Worm (Caenorhabditis elegans): Measurements from ENCODE around the gene C50B6.3.

ce11 chrV:13352415-13352814, 39.0 kb downstream of the C50B6.3 start:
- TF ChIP-seq unc-39 (tag; optimal IDR thresholded peaks at IDR 0.05) (no peak), ces-1 (GFP tag; optimal IDR thresholded peaks at IDR 0.05) (no peak), nhr-237 (tag; optimal IDR thresholded peaks at IDR 0.05) (no peak), dmd-8 (GFP tag; IDR thresholded peaks at IDR 0.05) (no peak)

Measured in whole organism, L4 larva.